Fruit fly (Drosophila melanogaster) whole organism: ENCODE results near the gene CG12523.

Source experiments
- CG8478 ChIP-seq: fragments of >200 bp; optimal IDR thresholded peaks from 2 replicates; lab custom pipeline; 2018; ENCODE audit warnings: inconsistent platforms
- pan ChIP-seq: fragments of >200 bp; optimal IDR thresholded peaks from 2 replicates; lab custom pipeline; 2017
- psq ChIP-seq: fragments of >200 bp; optimal IDR thresholded peaks from 2 replicates; lab custom pipeline; 2017

- TF ChIP-seq CG8478 (lab: Kevin White, UChicago) (no peak), pan (lab: Kevin White, UChicago) (no peak), psq (lab: Kevin White, UChicago) (no peak)
These were observed 48.4 kb upstream of the CG12523 start for dm6 chr3L:10752588-10753057.
